Fruit fly (Drosophila melanogaster) whole organism, embryonic: ENCODE measurements around the gene CG4270.

ENCODE experiments used
- Adf1 ChIP-seq: fragments of 200-800 bp; sonication (Bioruptor generic); IDR thresholded peaks from 2 replicates; pipeline ENCODE4 v1.3.6; 2022; ENCODE audit warnings: missing biosample characterization, missing genetic modification characterization
- Aef1 ChIP-seq: fragments of 200-800 bp; sonication (Bioruptor generic); IDR thresholded peaks from 3 replicates; pipeline ENCODE4 v1.3.6; 2022; ENCODE audit warnings: missing biosample characterization, missing genetic modification characterization
- Bteb2 ChIP-seq: fragments of 200-800 bp; sonication (Bioruptor generic); optimal IDR thresholded peaks from 2 replicates; lab custom pipeline; 2016; ENCODE audit warnings: missing biosample characterization, missing genetic modification characterization
- CG11723 ChIP-seq: fragments of 200-800 bp; sonication (Bioruptor generic); optimal IDR thresholded peaks from 2 replicates; lab custom pipeline; 2017; ENCODE audit warnings: missing biosample characterization, mild to moderate bottlenecking, missing genetic modification characterization
- CG13123 ChIP-seq: fragments of 200-800 bp; sonication (Bioruptor generic); optimal IDR thresholded peaks from 2 replicates; lab custom pipeline; 2016; ENCODE audit warnings: missing biosample characterization, missing genetic modification characterization
- CG1602 ChIP-seq: fragments of 200-800 bp; sonication (Bioruptor generic); optimal IDR thresholded peaks from 3 replicates; lab custom pipeline; 2016; ENCODE audit warnings: missing biosample characterization, missing genetic modification characterization
- CG18476 ChIP-seq: fragments of 200-800 bp; sonication (Bioruptor generic); optimal IDR thresholded peaks from 2 replicates; lab custom pipeline; 2016; ENCODE audit warnings: missing biosample characterization, mild to moderate bottlenecking, missing genetic modification characterization
- CG2199 ChIP-seq: fragments of 200-800 bp; sonication (Bioruptor generic); IDR thresholded peaks from 3 replicates; pipeline ENCODE4 v1.3.6; 2022; ENCODE audit warnings: missing biosample characterization, missing genetic modification characterization
- CG32532 ChIP-seq: fragments of 200-800 bp; sonication (Bioruptor generic); IDR thresholded peaks from 2 replicates; pipeline ENCODE4 v1.3.6; 2022; ENCODE audit warnings: missing biosample characterization, missing genetic modification characterization
- CG34224 ChIP-seq: fragments of 200-800 bp; sonication (Bioruptor generic); IDR thresholded peaks from 3 replicates; pipeline ENCODE4 v1.3.6; 2022; ENCODE audit warnings: missing biosample characterization, missing genetic modification characterization; ENCODE audit not compliant: partially characterized antibody
- CG4328 ChIP-seq: fragments of 200-800 bp; sonication (Bioruptor generic); optimal IDR thresholded peaks from 3 replicates; lab custom pipeline; 2017; ENCODE audit warnings: missing biosample characterization, missing genetic modification reagents, missing genetic modification characterization
- CG4854 ChIP-seq: fragments of 200-800 bp; sonication (Bioruptor generic); optimal IDR thresholded peaks from 2 replicates; lab custom pipeline; 2016; ENCODE audit warnings: missing biosample characterization, missing genetic modification characterization, inconsistent platforms
- CG7271 ChIP-seq: fragments of 200-800 bp; sonication (Bioruptor generic); optimal IDR thresholded peaks from 2 replicates; lab custom pipeline; 2018; ENCODE audit warnings: missing biosample characterization, mild to moderate bottlenecking, missing genetic modification characterization, moderate library complexity
- CG7357 ChIP-seq: fragments of 200-800 bp; sonication (Bioruptor generic); IDR thresholded peaks from 3 replicates; pipeline ENCODE4 v1.3.6; 2022; ENCODE audit warnings: missing biosample characterization, missing genetic modification characterization
- CG7963 ChIP-seq: fragments of 200-800 bp; sonication (Bioruptor generic); IDR thresholded peaks from 3 replicates; pipeline ENCODE4 v1.3.6; 2022; ENCODE audit warnings: missing biosample characterization, missing genetic modification characterization; ENCODE audit not compliant: partially characterized antibody
- CG8290 ChIP-seq, 3 experiments: fragments of 200-800 bp; sonication (Bioruptor generic); optimal IDR thresholded peaks; 2 replicates each; lab custom pipeline; 2016 to 2019; ENCODE audit warnings: missing biosample characterization in 3 of 3, missing genetic modification characterization in 3 of 3, mild to moderate bottlenecking in 2 of 3, moderate library complexity in 1 of 3
- CG8359 ChIP-seq: fragments of 200-800 bp; sonication (Bioruptor generic); optimal IDR thresholded peaks from 2 replicates; lab custom pipeline; 2017; ENCODE audit warnings: missing biosample characterization, mild to moderate bottlenecking, missing genetic modification characterization, borderline replicate concordance
- CG9932 ChIP-seq: fragments of 200-800 bp; sonication (Bioruptor generic); IDR thresholded peaks from 2 replicates; pipeline ENCODE4 v1.3.6; 2022; ENCODE audit warnings: missing biosample characterization, missing genetic modification characterization
- Dip2 ChIP-seq: fragments of 200-800 bp; sonication (Bioruptor generic); IDR thresholded peaks from 2 replicates; pipeline ENCODE4 v1.3.6; 2022; ENCODE audit warnings: missing biosample characterization, missing genetic modification characterization
- Dp ChIP-seq: fragments of 200-800 bp; sonication (Bioruptor generic); optimal IDR thresholded peaks from 2 replicates; lab custom pipeline; 2018; ENCODE audit warnings: missing biosample characterization, mild to moderate bottlenecking, missing genetic modification characterization, moderate library complexity
- MBD-R2 ChIP-seq: fragments of 200-800 bp; sonication (Bioruptor generic); IDR thresholded peaks from 2 replicates; pipeline ENCODE4 v1.3.6; 2022; ENCODE audit warnings: missing biosample characterization, missing genetic modification characterization
- Nf-YA ChIP-seq: fragments of 200-800 bp; sonication (Bioruptor generic); IDR thresholded peaks from 2 replicates; pipeline ENCODE4 v1.3.6; 2022; ENCODE audit warnings: missing biosample characterization, missing genetic modification characterization
- Sry-δ ChIP-seq: fragments of 200-800 bp; sonication (Bioruptor generic); optimal IDR thresholded peaks from 2 replicates; lab custom pipeline; 2016; ENCODE audit warnings: missing biosample characterization, missing genetic modification characterization
- ab ChIP-seq: fragments of 200-800 bp; sonication (Bioruptor generic); optimal IDR thresholded peaks from 2 replicates; lab custom pipeline; 2016; ENCODE audit warnings: missing biosample characterization, missing genetic modification characterization
- az2 ChIP-seq: fragments of 200-800 bp; sonication (Bioruptor generic); optimal IDR thresholded peaks from 3 replicates; lab custom pipeline; 2016; ENCODE audit warnings: missing biosample characterization, missing genetic modification characterization
- bowl ChIP-seq: fragments of 200-800 bp; sonication (Bioruptor generic); IDR thresholded peaks from 2 replicates; pipeline ENCODE4 v1.3.6; 2022; ENCODE audit warnings: missing biosample characterization, missing genetic modification characterization
- crol ChIP-seq: fragments of 200-800 bp; sonication (Bioruptor generic); IDR thresholded peaks from 2 replicates; pipeline ENCODE4 v1.3.6; 2022; ENCODE audit warnings: missing biosample characterization, missing genetic modification characterization
- dimm ChIP-seq: fragments of 200-800 bp; sonication (Bioruptor generic); IDR thresholded peaks from 2 replicates; pipeline ENCODE4 v1.3.6; 2022; ENCODE audit warnings: missing biosample characterization, missing genetic modification characterization
- ems ChIP-seq: fragments of 200-800 bp; sonication (Bioruptor generic); optimal IDR thresholded peaks from 3 replicates; lab custom pipeline; 2016; ENCODE audit warnings: missing biosample characterization, missing genetic modification characterization
- exex ChIP-seq: fragments of 200-800 bp; sonication (Bioruptor generic); optimal IDR thresholded peaks from 4 replicates; lab custom pipeline; 2018; ENCODE audit warnings: missing biosample characterization, mild to moderate bottlenecking, missing genetic modification characterization, moderate library complexity
- eyg ChIP-seq: fragments of 200-800 bp; sonication (Bioruptor generic); optimal IDR thresholded peaks from 3 replicates; lab custom pipeline; 2016; ENCODE audit warnings: missing biosample characterization, missing genetic modification characterization
- fru ChIP-seq: fragments of >200 bp; optimal IDR thresholded peaks from 2 replicates; lab custom pipeline; 2017
- grn ChIP-seq: fragments of 200-800 bp; sonication (Bioruptor generic); optimal IDR thresholded peaks from 3 replicates; lab custom pipeline; 2017; ENCODE audit warnings: missing biosample characterization, missing genetic modification characterization
- gsb-n ChIP-seq: fragments of 200-800 bp; sonication (Bioruptor generic); optimal IDR thresholded peaks from 3 replicates; lab custom pipeline; 2018; ENCODE audit warnings: missing biosample characterization, mild to moderate bottlenecking, missing genetic modification characterization
- h ChIP-seq: fragments of >200 bp; optimal IDR thresholded peaks from 2 replicates; lab custom pipeline; 2017
- jumu ChIP-seq: fragments of 200-800 bp; sonication (Bioruptor generic); optimal IDR thresholded peaks from 3 replicates; lab custom pipeline; 2016; ENCODE audit warnings: missing biosample characterization, missing genetic modification characterization
- lov ChIP-seq, 2 experiments: fragments of 200-800 bp in 1 of 2; fragments of >200 bp in 1 of 2; sonication (Bioruptor generic) in 1 of 2; IDR thresholded peaks in 1 of 2; optimal IDR thresholded peaks in 1 of 2; 2 replicates in 1 of 2; 3 replicates in 1 of 2; pipeline versions ENCODE4 v1.3.6 to Lab custom; 2017 to 2022; ENCODE audit warnings: missing biosample characterization in 1 of 2, missing genetic modification characterization in 1 of 2
- oc ChIP-seq: fragments of 200-800 bp; sonication (Bioruptor generic); optimal IDR thresholded peaks from 2 replicates; lab custom pipeline; 2018; ENCODE audit warnings: missing biosample characterization, mild to moderate bottlenecking, missing genetic modification characterization, moderate library complexity
- p53 ChIP-seq: fragments of 200-800 bp; sonication (Bioruptor generic); optimal IDR thresholded peaks from 2 replicates; lab custom pipeline; 2016; ENCODE audit warnings: missing biosample characterization, missing genetic modification characterization
- pan ChIP-seq, 4 experiments: fragments of >200 bp in 3 of 4; fragments of 200-800 bp in 1 of 4; sonication (Bioruptor generic) in 1 of 4; optimal IDR thresholded peaks in 3 of 4; IDR thresholded peaks in 1 of 4; 2 replicates each; pipeline versions ENCODE4 v1.3.6 to Lab custom; 2017 to 2022; ENCODE audit warnings: missing biosample characterization in 2 of 4, missing genetic modification characterization in 2 of 4, mixed read lengths in 1 of 4
- prd ChIP-seq, 3 experiments: fragments of >200 bp in 2 of 3; fragments of 200-800 bp in 1 of 3; sonication (Bioruptor generic) in 1 of 3; optimal IDR thresholded peaks in 2 of 3; IDR thresholded peaks in 1 of 3; 2 replicates in 2 of 3; 3 replicates in 1 of 3; pipeline versions ENCODE4 v1.3.6 to Lab custom; 2017 to 2022; ENCODE audit warnings: missing biosample characterization in 1 of 3, missing genetic modification characterization in 1 of 3
- slbo ChIP-seq: fragments of 200-800 bp; sonication (Bioruptor generic); IDR thresholded peaks from 2 replicates; pipeline ENCODE4 v1.3.6; 2022; ENCODE audit warnings: missing biosample characterization, missing genetic modification characterization
- unc-4 ChIP-seq: fragments of 200-800 bp; sonication (Bioruptor generic); IDR thresholded peaks from 2 replicates; pipeline ENCODE4 v1.3.6; 2022; ENCODE audit warnings: missing biosample characterization, missing genetic modification characterization; ENCODE audit not compliant: partially characterized antibody
- usp ChIP-seq: fragments of >200 bp; optimal IDR thresholded peaks from 2 replicates; lab custom pipeline; 2017; ENCODE audit warnings: missing biosample characterization, missing genetic modification characterization
- vnd ChIP-seq: fragments of 200-800 bp; sonication (Bioruptor generic); IDR thresholded peaks from 3 replicates; pipeline ENCODE4 v1.3.6; 2022; ENCODE audit warnings: missing biosample characterization, missing genetic modification characterization; ENCODE audit not compliant: partially characterized antibody
- zen ChIP-seq: fragments of 200-800 bp; sonication (Bioruptor generic); optimal IDR thresholded peaks from 3 replicates; lab custom pipeline; 2018; ENCODE audit warnings: missing biosample characterization, mild to moderate bottlenecking, missing genetic modification characterization, moderate library complexity
- zfh1 ChIP-seq: fragments of 200-800 bp; sonication (Bioruptor generic); IDR thresholded peaks from 3 replicates; pipeline ENCODE4 v1.3.6; 2022; ENCODE audit warnings: missing biosample characterization, missing genetic modification characterization

The CG4270 gene

DNA sequence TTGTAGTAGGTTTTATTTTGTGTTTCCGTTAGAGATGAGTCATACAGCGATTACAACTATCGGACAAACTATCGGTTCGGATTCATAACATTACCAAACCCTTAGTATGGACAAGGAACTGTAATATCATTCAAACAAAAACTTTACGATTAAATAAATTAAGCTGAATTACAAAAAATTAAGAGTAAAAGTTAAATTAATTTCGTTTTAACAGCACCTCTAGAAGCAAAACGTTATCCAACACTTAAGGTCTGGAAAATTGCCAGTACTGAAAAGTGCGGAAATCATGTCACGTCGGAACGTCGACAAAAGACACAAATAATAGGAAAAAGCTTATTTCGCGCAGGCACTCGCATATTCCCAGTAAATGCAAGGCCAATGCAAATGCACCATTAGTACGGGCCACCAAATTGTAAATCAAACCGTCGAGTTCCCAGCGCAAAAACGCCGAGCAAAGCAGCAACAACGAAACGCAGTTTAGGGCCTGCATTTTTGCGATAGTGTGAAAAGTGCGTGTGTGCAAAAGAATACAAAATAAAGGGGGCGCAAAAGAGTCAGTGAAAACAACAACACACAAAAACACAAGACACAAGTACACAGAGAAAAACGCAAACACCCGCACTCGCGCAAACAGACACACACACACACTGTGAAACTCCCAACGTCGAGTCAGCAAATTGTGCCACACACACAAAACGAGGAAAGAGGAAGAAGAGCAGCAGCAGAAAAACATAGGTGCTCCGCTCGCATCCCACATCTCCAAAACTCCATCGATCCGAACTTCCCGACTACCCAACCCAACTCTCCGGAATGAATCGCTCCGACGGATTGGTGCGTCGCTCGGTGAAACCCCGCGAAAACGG is 36.8 kb upstream of the CG4270 start, which contains the start of the genes CG15387 and sau (continued):
- TF ChIP-seq pan (optimal IDR thresholded peaks at IDR 0.05; lab: Kevin White, UChicago) (no peak), pan (GFP tag; optimal IDR thresholded peaks at IDR 0.05 in 1 of 2, IDR thresholded peaks at IDR 0.05 in 1 of 2) (peak in 1 of 2 experiments; percentile 87), gsb-n (tag; lab: Kevin White, UChicago) (peak; percentile 81), usp (GFP tag; lab: Kevin White, UChicago) (no peak), zen (tag; lab: Kevin White, UChicago) (peak; percentile 83), h (no peak), CG8359 (peak; percentile 41), Dp (GFP tag; lab: Kevin White, UChicago) (peak; percentile 16), Bteb2 (GFP tag; lab: Kevin White, UChicago) (peak; percentile 91), dimm (GFP tag; lab: Robert Waterston, UW) (no peak), CG7271 (tag; lab: Kevin White, UChicago) (peak; percentile 19), Dip2 (GFP tag; lab: Robert Waterston, UW) (no peak), zfh1 (GFP tag; lab: Robert Waterston, UW) (peak; percentile 81), ab (no peak), CG2199 (GFP tag; lab: Robert Waterston, UW) (0 out of 3 replicates have a peak, but pooled peaks have one; percentile 76), MBD-R2 (GFP tag; lab: Robert Waterston, UW) (peak; percentile 90), Adf1 (GFP tag; lab: Robert Waterston, UW) (peak; percentile 52), Nf-YA (peak; percentile 47), CG8290 (GFP tag; optimal IDR thresholded peaks at IDR 0.05; lab: Kevin White, UChicago) (peak; percentile 92), CG8290 (tag; optimal IDR thresholded peaks at IDR 0.05; lab: Kevin White, UChicago) (peak; percentile 70 to 88), CG34224 (GFP tag; lab: Robert Waterston, UW) (peak; percentile 93), CG7357 (GFP tag; lab: Robert Waterston, UW) (peak; percentile 64; the same call in 1 of the 3 replicates), CG7963 (GFP tag; lab: Robert Waterston, UW) (peak; percentile 77; the same call in 2 of the 3 replicates), Aef1 (GFP tag; lab: Robert Waterston, UW) (peak; percentile 79), CG9932 (GFP tag; lab: Robert Waterston, UW) (peak; percentile 91), az2 (GFP tag; lab: Kevin White, UChicago) (peak; percentile 84), eyg (peak; percentile 82), Sry-δ (GFP tag; lab: Kevin White, UChicago) (peak; percentile 97), prd (optimal IDR thresholded peaks at IDR 0.05; lab: Kevin White, UChicago) (no peak), prd (GFP tag; IDR thresholded peaks at IDR 0.05; lab: Robert Waterston, UW) (peak; percentile 88), CG4854 (peak; percentile 88), lov (optimal IDR thresholded peaks at IDR 0.05; lab: Kevin White, UChicago) (no peak), lov (GFP tag; IDR thresholded peaks at IDR 0.05; lab: Robert Waterston, UW) (peak; percentile 76; the same call in 2 of the 3 replicates), jumu (GFP tag; lab: Kevin White, UChicago) (peak; percentile 84), unc-4 (GFP tag; lab: Robert Waterston, UW) (peak; percentile 94), vnd (peak; percentile 92), CG32532 (peak; percentile 87), CG1602 (GFP tag; lab: Kevin White, UChicago) (peak; percentile 91), slbo (GFP tag; lab: Robert Waterston, UW) (peak; percentile 89), crol (GFP tag; lab: Robert Waterston, UW) (no peak), bowl (GFP tag; lab: Robert Waterston, UW) (no peak), exex (tag; lab: Kevin White, UChicago) (peak; percentile 73), grn (peak; percentile 34), p53 (GFP tag; lab: Kevin White, UChicago) (peak; percentile 74), CG13123 (GFP tag; lab: Kevin White, UChicago) (peak; percentile 85), fru (lab: Kevin White, UChicago) (no peak), CG18476 (peak; percentile 89), CG11723 (GFP tag; lab: Kevin White, UChicago) (peak; percentile 73), CG4328 (GFP tag; lab: Kevin White, UChicago) (peak; percentile 88), ems (peak; percentile 87), oc (tag; lab: Kevin White, UChicago) (peak; percentile 60)
